Worm (Caenorhabditis elegans) whole organism, L4 larva: ENCODE data around the gene F19C6.4.

Source experiments
- D1046.2 ChIP-seq: fragments of 200-800 bp; sonication (Bioruptor generic); IDR thresholded peaks from 2 replicates; pipeline ENCODE4 v1.3.6; 2022; ENCODE audit warnings: missing genetic modification characterization, missing compliant biosample characterization
- F37D6.2 ChIP-seq: sonication (generic microtip); optimal IDR thresholded peaks from 2 replicates; lab custom pipeline; 2016; ENCODE audit warnings: mild to moderate bottlenecking, missing genetic modification characterization, missing compliant biosample characterization
- T20F7.1 ChIP-seq: fragments of 200-800 bp; sonication (Bioruptor generic); optimal IDR thresholded peaks from 2 replicates; lab custom pipeline; 2018; ENCODE audit warnings: mild to moderate bottlenecking, missing genetic modification characterization, missing compliant biosample characterization
- T26A8.4 ChIP-seq: fragments of 200-800 bp; sonication (Bioruptor generic); IDR thresholded peaks from 2 replicates; pipeline ENCODE4 v1.3.6; 2022; ENCODE audit warnings: missing genetic modification characterization, missing compliant biosample characterization
- Y105C5A.15 ChIP-seq: fragments of 200-800 bp; sonication (Bioruptor generic); IDR thresholded peaks from 2 replicates; pipeline ENCODE4 v1.3.6; 2022; ENCODE audit warnings: missing genetic modification characterization, missing compliant biosample characterization
- Y75B8A.6 ChIP-seq: fragments of 200-800 bp; sonication (Bioruptor generic); IDR thresholded peaks from 2 replicates; pipeline ENCODE4 v1.3.6; 2022; ENCODE audit warnings: missing genetic modification reagents, missing genetic modification characterization, missing compliant biosample characterization
- ZK337.2 ChIP-seq: fragments of 200-800 bp; sonication (Bioruptor generic); IDR thresholded peaks from 2 replicates; pipeline ENCODE4 v1.3.6; 2022; ENCODE audit warnings: missing genetic modification reagents, missing genetic modification characterization, missing compliant biosample characterization
- aly-2 ChIP-seq: sonication (generic microtip); optimal IDR thresholded peaks from 2 replicates; lab custom pipeline; 2018; ENCODE audit warnings: missing biosample characterization, missing genetic modification characterization
- ama-1 ChIP-seq: fragments of 150-350 bp; optimal IDR thresholded peaks from 2 replicates; lab custom pipeline; 2014; ENCODE audit warnings: inconsistent platforms, mixed read lengths
- arid-1 ChIP-seq: fragments of 200-800 bp; sonication (Bioruptor generic); conservative IDR thresholded peaks from 2 replicates; pipeline ENCODE4 v1.3.6; 2022; ENCODE audit warnings: missing genetic modification reagents, missing genetic modification characterization, missing compliant biosample characterization
- attf-4 ChIP-seq: sonication (generic microtip); optimal IDR thresholded peaks from 3 replicates; lab custom pipeline; 2017; ENCODE audit warnings: missing biosample characterization, missing genetic modification characterization
- ceh-20 ChIP-seq: fragments of 200-800 bp; sonication (Bioruptor generic); IDR thresholded peaks from 2 replicates; pipeline ENCODE4 v1.3.6; 2022; ENCODE audit warnings: missing genetic modification reagents, missing genetic modification characterization, missing compliant biosample characterization
- ceh-28 ChIP-seq: fragments of 150-350 bp; optimal IDR thresholded peaks from 2 replicates; lab custom pipeline; 2014; ENCODE audit warnings: missing biosample characterization, missing genetic modification reagents, missing genetic modification characterization
- ces-1 ChIP-seq: fragments of 150-350 bp; sonication (generic microtip); optimal IDR thresholded peaks from 4 replicates; lab custom pipeline; 2014; ENCODE audit warnings: missing biosample characterization, missing genetic modification reagents, missing genetic modification characterization
- cey-2 ChIP-seq: sonication (generic microtip); optimal IDR thresholded peaks from 3 replicates; lab custom pipeline; 2017; ENCODE audit warnings: missing genetic modification characterization, mild to moderate bottlenecking, missing compliant biosample characterization, antibody characterized with exemption, borderline replicate concordance; ENCODE audit not compliant: insufficient read depth
- daf-12 ChIP-seq: fragments of 150-350 bp; optimal IDR thresholded peaks from 2 replicates; lab custom pipeline; 2014; ENCODE audit warnings: missing biosample characterization, missing genetic modification reagents, missing genetic modification characterization
- daf-16 ChIP-seq, 3 experiments: sonication (generic microtip); optimal IDR thresholded peaks; 2 replicates each; lab custom pipeline; 2016 to 2017; ENCODE audit warnings: missing genetic modification characterization in 3 of 3, missing genetic modification reagents in 3 of 3, mild to moderate bottlenecking in 2 of 3, missing compliant biosample characterization in 2 of 3, missing biosample characterization in 1 of 3, moderate library complexity in 1 of 3
- daf-19 ChIP-seq: fragments of 200-800 bp; sonication (Bioruptor generic); conservative IDR thresholded peaks from 2 replicates; pipeline ENCODE4 v1.3.6; 2022; ENCODE audit warnings: missing genetic modification characterization, missing compliant biosample characterization
- dmd-8 ChIP-seq: fragments of 200-800 bp; sonication (Bioruptor generic); IDR thresholded peaks from 2 replicates; pipeline ENCODE4 v1.3.6; 2022; ENCODE audit warnings: missing genetic modification characterization, missing compliant biosample characterization
- dpl-1 ChIP-seq: fragments of 150-350 bp; optimal IDR thresholded peaks from 2 replicates; lab custom pipeline; 2014; ENCODE audit warnings: missing biosample characterization, missing genetic modification reagents, missing genetic modification characterization
- dve-1 ChIP-seq: sonication (generic microtip); optimal IDR thresholded peaks from 2 replicates; lab custom pipeline; 2017; ENCODE audit warnings: antibody characterized with exemption, mild to moderate bottlenecking, missing genetic modification characterization, missing compliant biosample characterization; ENCODE audit not compliant: insufficient read depth
- egl-27 ChIP-seq: sonication (generic microtip); optimal IDR thresholded peaks from 3 replicates; lab custom pipeline; 2017; ENCODE audit warnings: missing biosample characterization, missing genetic modification reagents, missing genetic modification characterization
- fkh-10 ChIP-seq: fragments of 150-350 bp; optimal IDR thresholded peaks from 2 replicates; lab custom pipeline; 2014; ENCODE audit warnings: missing biosample characterization, missing genetic modification reagents, missing genetic modification characterization
- hif-1 ChIP-seq, 2 experiments: sonication (generic microtip); optimal IDR thresholded peaks; 2 replicates each; lab custom pipeline; 2016 to 2017; ENCODE audit warnings: missing compliant biosample characterization in 2 of 2, missing genetic modification characterization in 2 of 2, missing genetic modification reagents in 2 of 2, missing genotype in 2 of 2, mild to moderate bottlenecking in 1 of 2
- hlh-30 ChIP-seq: sonication (generic microtip); optimal IDR thresholded peaks from 2 replicates; lab custom pipeline; 2017; ENCODE audit warnings: antibody characterized with exemption, mild to moderate bottlenecking, missing genetic modification characterization, missing compliant biosample characterization; ENCODE audit not compliant: insufficient read depth
- hmg-1.1 ChIP-seq: fragments of 200-800 bp; sonication (Bioruptor generic); IDR thresholded peaks from 2 replicates; pipeline ENCODE4 v1.3.6; 2022; ENCODE audit warnings: missing genetic modification reagents, missing genetic modification characterization, missing compliant biosample characterization
- lin-13 ChIP-seq: fragments of 150-350 bp; optimal IDR thresholded peaks from 2 replicates; lab custom pipeline; 2014; ENCODE audit warnings: missing biosample characterization, missing genetic modification reagents, missing genetic modification characterization
- mdl-1 ChIP-seq, 2 experiments: fragments of 150-350 bp in 1 of 2; sonication (generic microtip) in 1 of 2; optimal IDR thresholded peaks; 2 replicates each; lab custom pipeline; 2014 to 2017; ENCODE audit warnings: missing biosample characterization in 2 of 2, missing genetic modification characterization in 2 of 2
- mdt-29 ChIP-seq: fragments of 200-800 bp; sonication (Bioruptor generic); IDR thresholded peaks from 2 replicates; pipeline ENCODE4 v1.3.6; 2022; ENCODE audit warnings: missing genetic modification reagents, missing genetic modification characterization, missing compliant biosample characterization
- nhr-11 ChIP-seq: fragments of 150-350 bp; optimal IDR thresholded peaks from 2 replicates; lab custom pipeline; 2014; ENCODE audit warnings: missing biosample characterization, missing genetic modification characterization
- nhr-25 ChIP-seq: sonication (generic microtip); optimal IDR thresholded peaks from 2 replicates; lab custom pipeline; 2017; ENCODE audit warnings: missing genetic modification characterization, mild to moderate bottlenecking, missing compliant biosample characterization, antibody characterized with exemption, moderate library complexity, borderline replicate concordance; ENCODE audit not compliant: insufficient read depth
- nhr-28 ChIP-seq: fragments of 150-350 bp; optimal IDR thresholded peaks from 2 replicates; lab custom pipeline; 2014; ENCODE audit warnings: missing biosample characterization, missing genetic modification characterization
- nhr-42 ChIP-seq: fragments of 200-800 bp; sonication (Bioruptor generic); IDR thresholded peaks from 2 replicates; pipeline ENCODE4 v1.3.6; 2022; ENCODE audit warnings: missing genetic modification characterization, missing compliant biosample characterization
- nhr-48 ChIP-seq: sonication (generic microtip); optimal IDR thresholded peaks from 2 replicates; lab custom pipeline; 2016; ENCODE audit warnings: mild to moderate bottlenecking, missing genetic modification characterization, missing compliant biosample characterization
- nhr-77 ChIP-seq: fragments of 150-350 bp; optimal IDR thresholded peaks from 2 replicates; lab custom pipeline; 2014; ENCODE audit warnings: missing biosample characterization, missing genetic modification characterization
- php-3 ChIP-seq: fragments of 200-800 bp; sonication (Bioruptor generic); IDR thresholded peaks from 2 replicates; pipeline ENCODE4 v1.3.6; 2022; ENCODE audit warnings: missing genetic modification reagents, missing genetic modification characterization, missing compliant biosample characterization
- pqm-1 ChIP-seq: sonication (generic microtip); optimal IDR thresholded peaks from 2 replicates; lab custom pipeline; 2017; ENCODE audit warnings: missing biosample characterization, missing genetic modification characterization
- rbr-2 ChIP-seq: sonication (generic microtip); optimal IDR thresholded peaks from 2 replicates; lab custom pipeline; 2016; ENCODE audit warnings: missing genotype, missing genetic modification characterization, missing compliant biosample characterization
- saeg-2 ChIP-seq: fragments of 200-800 bp; sonication (Bioruptor generic); IDR thresholded peaks from 2 replicates; pipeline ENCODE4 v1.3.6; 2022; ENCODE audit warnings: missing genetic modification reagents, missing genetic modification characterization, missing compliant biosample characterization
- snpc-1.2 ChIP-seq: fragments of 200-800 bp; sonication (Bioruptor generic); IDR thresholded peaks from 2 replicates; pipeline ENCODE4 v1.3.6; 2022; ENCODE audit warnings: missing genetic modification reagents, missing genetic modification characterization, missing compliant biosample characterization
- spr-3 ChIP-seq: fragments of 200-800 bp; sonication (Bioruptor generic); optimal IDR thresholded peaks from 2 replicates; lab custom pipeline; 2018; ENCODE audit warnings: mild to moderate bottlenecking, missing genetic modification characterization, missing compliant biosample characterization
- tra-1 ChIP-seq: fragments of 200-800 bp; sonication (Bioruptor generic); IDR thresholded peaks from 2 replicates; pipeline ENCODE4 v1.3.6; 2022; ENCODE audit warnings: missing genetic modification reagents, missing genetic modification characterization, missing compliant biosample characterization
- unc-130 ChIP-seq: sonication (generic microtip); optimal IDR thresholded peaks from 2 replicates; lab custom pipeline; 2016; ENCODE audit warnings: missing genetic modification reagents, missing genetic modification characterization, missing compliant biosample characterization
- unc-62 ChIP-seq, 3 experiments: fragments of 150-350 bp in 1 of 3; sonication (generic microtip); optimal IDR thresholded peaks in 2 of 3; peaks in 1 of 3; 1 replicate in 1 of 3; 2 replicates in 2 of 3; lab custom pipeline; 2014 to 2017; ENCODE audit warnings: missing biosample characterization in 3 of 3, missing genetic modification characterization in 3 of 3, missing genetic modification reagents in 3 of 3, missing genotype in 1 of 3

The F19C6.4 gene

DNA sequence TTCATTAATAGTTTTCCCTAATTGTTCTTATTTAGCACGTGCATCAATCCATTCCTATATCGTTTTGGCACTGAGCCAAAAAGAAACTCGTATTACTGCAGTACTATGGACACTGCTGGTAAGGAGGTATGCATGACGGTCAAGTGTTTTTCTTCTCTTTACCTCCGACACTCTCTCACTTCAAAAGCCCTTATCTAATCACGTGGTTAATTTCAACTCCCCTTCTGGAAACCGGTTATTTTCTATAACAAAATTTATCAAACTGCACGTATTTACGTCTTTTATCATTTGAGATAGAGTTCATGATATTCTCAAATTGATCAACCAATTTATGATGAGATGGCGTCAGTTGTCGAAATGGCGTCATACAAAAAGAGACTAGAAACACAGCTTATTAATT is 33.8 kb upstream of the F19C6.4 start (continued):
- no peak for TF ChIP-seq ces-1 (GFP tag; lab: Kevin White, UChicago)
- no peak for TF ChIP-seq rbr-2 (tag; lab: Kevin White, UChicago)
- TF ChIP-seq daf-19 (GFP tag; lab: Robert Waterston, UW): no peak
- peak; percentile 19 for TF ChIP-seq nhr-25 (tag; lab: Kevin White, UChicago)
- TF ChIP-seq nhr-42 (GFP tag; lab: Robert Waterston, UW): no peak
- TF ChIP-seq cey-2 (tag; lab: Kevin White, UChicago): no peak
- no peak for TF ChIP-seq arid-1
- peak; percentile 63 for TF ChIP-seq php-3 (GFP tag; lab: Robert Waterston, UW)
- TF ChIP-seq daf-12 (tag; lab: Kevin White, UChicago): no peak
- TF ChIP-seq ama-1 (lab: Kevin White, UChicago): no peak
- TF ChIP-seq T20F7.1 (GFP tag; lab: Kevin White, UChicago): peak; percentile 50
- no peak for TF ChIP-seq fkh-10
- no peak for TF ChIP-seq ZK337.2
- TF ChIP-seq daf-16 (GFP tag; optimal IDR thresholded peaks at IDR 0.05; lab: Kevin White, UChicago): peak in 1 of 2 experiments; percentile 45
- TF ChIP-seq daf-16 (tag; optimal IDR thresholded peaks at IDR 0.05; lab: Kevin White, UChicago): peak; percentile 95
- peak; percentile 94 to 98 for TF ChIP-seq hif-1 (tag; optimal IDR thresholded peaks at IDR 0.05; lab: Kevin White, UChicago)
- no peak for TF ChIP-seq Y75B8A.6 (GFP tag; lab: Robert Waterston, UW)
- peak in 1 of 2 experiments; percentile 88 for TF ChIP-seq unc-62 (GFP tag; optimal IDR thresholded peaks at IDR 0.05 in 1 of 2; lab: Kevin White, UChicago)
- no peak for TF ChIP-seq unc-62 (tag; optimal IDR thresholded peaks at IDR 0.05; lab: Kevin White, UChicago)
- no peak for TF ChIP-seq hmg-1.1 (GFP tag; lab: Robert Waterston, UW)
- TF ChIP-seq dve-1 (tag; lab: Kevin White, UChicago): peak; percentile 91
- TF ChIP-seq mdl-1 (tag; optimal IDR thresholded peaks at IDR 0.05; lab: Kevin White, UChicago): peak in 1 of 2 experiments; percentile 82
- TF ChIP-seq F37D6.2 (tag; lab: Kevin White, UChicago): no peak
- peak; percentile 28 for TF ChIP-seq pqm-1 (tag; lab: Kevin White, UChicago)
- TF ChIP-seq nhr-48 (tag; lab: Kevin White, UChicago): peak; percentile 87
- TF ChIP-seq ceh-20: peak; percentile 64
- TF ChIP-seq dmd-8 (GFP tag; lab: Robert Waterston, UW): no peak
- TF ChIP-seq attf-4 (tag; lab: Kevin White, UChicago): no peak
- peak; percentile 52; the same call in 1 of the 2 replicates for TF ChIP-seq tra-1
- TF ChIP-seq Y105C5A.15 (GFP tag; lab: Robert Waterston, UW): no peak
- peak; percentile 82 for TF ChIP-seq nhr-28 (tag; lab: Kevin White, UChicago)
- TF ChIP-seq egl-27 (tag; lab: Kevin White, UChicago): no peak
- no peak for TF ChIP-seq dpl-1
- 0 out of 2 replicates have a peak, but pooled peaks have one; percentile 53 for TF ChIP-seq mdt-29 (GFP tag; lab: Robert Waterston, UW)
- TF ChIP-seq spr-3 (GFP tag; lab: Kevin White, UChicago): no peak
- TF ChIP-seq T26A8.4 (GFP tag; lab: Robert Waterston, UW): peak; percentile 71
- no peak for TF ChIP-seq unc-130 (GFP tag; lab: Kevin White, UChicago)

DNA sequence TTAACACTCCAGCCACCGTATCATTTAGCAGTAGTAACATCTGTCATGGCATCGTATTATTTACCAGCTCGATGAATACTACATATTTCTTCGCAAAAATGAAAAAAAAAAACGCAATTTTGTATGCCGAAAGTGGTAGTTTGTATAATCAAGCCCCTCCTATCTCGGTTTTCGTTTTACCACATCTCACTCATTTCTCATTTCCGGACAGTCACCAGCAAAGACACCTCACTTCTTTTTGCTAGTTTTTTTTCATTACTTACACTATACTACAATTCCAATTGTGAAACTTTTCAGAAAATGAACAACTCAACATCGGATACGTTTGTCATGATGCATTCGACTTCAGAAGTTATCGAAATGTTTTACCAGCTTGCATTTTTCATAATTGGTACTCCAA is 31.3 kb upstream of the F19C6.4 start, which contains the start of gene gnrr-3:
Gene gnrr-3, plus strand, starts transcription at position 301 of the 400 bp plus-strand sequence.
- no peak for TF ChIP-seq dmd-8 (GFP tag; lab: Robert Waterston, UW)
- no peak for TF ChIP-seq aly-2 (tag; lab: Kevin White, UChicago)
- no peak for TF ChIP-seq nhr-77
- TF ChIP-seq saeg-2: no peak
- TF ChIP-seq Y75B8A.6 (GFP tag; lab: Robert Waterston, UW): no peak
- no peak for TF ChIP-seq hlh-30 (tag; lab: Kevin White, UChicago)
- TF ChIP-seq nhr-25 (tag; lab: Kevin White, UChicago): no peak
- no peak for TF ChIP-seq dpl-1
- TF ChIP-seq pqm-1 (tag; lab: Kevin White, UChicago): no peak
- TF ChIP-seq arid-1: no peak
- no peak for TF ChIP-seq nhr-11 (tag; lab: Kevin White, UChicago)
- TF ChIP-seq snpc-1.2 (GFP tag; lab: Robert Waterston, UW): no peak
- TF ChIP-seq lin-13: no peak
- TF ChIP-seq T20F7.1 (GFP tag; lab: Kevin White, UChicago): no peak
- no peak for TF ChIP-seq ceh-28 (tag; lab: Kevin White, UChicago)
- no peak for TF ChIP-seq D1046.2 (GFP tag; lab: Robert Waterston, UW)
